Fruit fly (Drosophila melanogaster): ENCODE results near the gene CG33648.

The CG33648 gene

dm6 chr2L:14528954-14529660, 5.0 kb downstream of the CG33648 start:
- TF ChIP-seq noc (tag; optimal IDR thresholded peaks at IDR 0.05) = no peak

DNA sequence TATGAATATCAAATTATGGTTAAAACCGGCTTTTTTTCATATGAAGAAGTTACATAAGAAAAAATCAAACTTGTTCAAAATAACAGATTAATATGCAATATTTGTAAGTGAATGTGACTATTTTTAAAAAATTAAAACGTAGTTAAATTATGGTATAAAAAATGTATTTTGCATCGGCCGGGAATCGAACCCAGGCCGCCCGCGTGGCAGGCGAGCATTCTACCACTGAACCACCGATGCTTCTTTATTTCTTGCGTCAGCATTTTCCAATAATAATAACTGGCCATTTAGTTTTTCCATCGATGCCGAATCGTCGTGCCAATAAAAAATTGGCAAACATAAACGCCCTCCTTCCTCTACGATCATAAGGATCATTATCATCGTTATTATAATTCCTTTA, 6.6 kb downstream of the CG33648 start:
- TF ChIP-seq noc (tag; optimal IDR thresholded peaks at IDR 0.05) = no peak

dm6 chr2L:14531268-14531863, 7.3 kb downstream of the CG33648 start:
- TF ChIP-seq noc (tag; optimal IDR thresholded peaks at IDR 0.05) = peak; percentile 39

dm6 chr2L:14532822-14533336, 8.8 kb downstream of the CG33648 start:
- peak; percentile 85 for TF ChIP-seq noc (tag; optimal IDR thresholded peaks at IDR 0.05)

DNA sequence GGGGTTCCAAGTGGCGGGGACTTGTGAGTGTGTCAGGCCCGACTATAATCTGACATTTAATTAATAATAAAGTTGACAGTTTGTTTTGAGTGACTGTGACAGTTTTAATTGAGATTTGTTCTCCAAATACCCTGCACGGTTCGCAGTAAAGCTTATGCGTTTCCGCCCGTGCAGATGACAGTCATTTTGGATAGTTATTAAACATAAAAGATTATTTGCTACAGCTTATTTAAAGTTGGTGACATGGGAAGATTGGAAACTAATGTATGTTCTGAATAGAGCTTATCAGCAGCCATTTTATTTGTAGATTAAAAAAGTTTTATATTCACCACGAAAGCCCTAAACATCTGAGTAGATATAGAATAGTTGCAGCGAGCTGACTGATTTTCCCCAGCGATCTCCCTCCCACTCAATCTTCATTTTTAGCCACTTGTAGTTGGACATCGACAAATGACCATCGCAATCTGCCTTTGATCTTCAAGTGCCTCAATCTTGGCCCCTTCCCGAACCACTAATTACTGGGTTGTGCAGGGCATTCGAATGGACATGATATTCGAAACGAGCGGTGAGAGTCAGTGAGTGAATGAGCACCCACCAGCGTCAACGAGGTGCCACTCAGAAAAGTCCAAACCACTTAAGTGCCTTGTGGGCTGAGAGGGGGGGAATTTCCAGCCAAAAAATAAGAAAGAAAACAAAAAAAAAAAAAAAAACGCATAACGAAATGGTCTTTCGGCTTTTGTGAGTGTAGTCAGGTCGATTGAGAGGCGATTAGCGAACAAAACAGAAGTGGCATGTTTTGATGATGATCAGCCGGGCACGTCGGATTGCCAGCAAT, 9.5 kb downstream of the CG33648 start:
- TF ChIP-seq noc (tag; optimal IDR thresholded peaks at IDR 0.05) = peak; percentile 87

DNA sequence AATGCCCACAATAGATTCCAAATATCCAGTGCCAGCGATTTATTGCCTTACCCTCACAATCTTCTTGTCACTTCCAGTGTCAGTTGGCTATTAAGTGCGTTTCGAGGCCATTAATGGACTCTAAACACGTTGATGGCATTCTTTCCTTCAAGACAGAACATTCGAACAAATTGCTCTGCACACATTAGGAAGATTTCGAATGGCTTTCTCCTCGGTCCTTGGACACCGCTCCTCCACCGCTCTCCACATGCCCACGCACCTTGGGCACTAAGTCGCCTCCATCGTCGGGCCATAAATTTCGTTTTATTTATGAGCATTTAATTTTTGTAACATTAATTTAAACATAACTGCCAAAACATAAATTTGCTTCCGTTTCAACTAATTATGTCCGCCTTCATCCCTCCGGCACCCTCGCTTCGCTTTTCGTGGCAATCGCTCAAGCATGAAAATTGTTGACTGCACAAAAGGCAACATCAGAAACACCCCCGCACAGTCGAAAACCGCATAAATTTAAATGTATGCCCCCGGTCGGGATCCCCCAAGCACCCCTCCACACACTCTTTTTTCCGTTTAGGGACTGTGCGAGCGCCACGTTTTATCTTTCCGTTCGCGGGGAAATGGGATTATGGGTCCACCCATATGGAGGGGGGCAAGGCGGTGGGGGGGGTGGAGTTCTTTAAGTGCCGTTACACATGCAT, 12.8 kb downstream of the CG33648 start:
- no peak for TF ChIP-seq noc (tag; optimal IDR thresholded peaks at IDR 0.05)

- peak; percentile 54 for TF ChIP-seq noc (tag; optimal IDR thresholded peaks at IDR 0.05)
Measured at dm6 chr2L:14537432-14538221, 13.5 kb downstream of the CG33648 start.

DNA sequence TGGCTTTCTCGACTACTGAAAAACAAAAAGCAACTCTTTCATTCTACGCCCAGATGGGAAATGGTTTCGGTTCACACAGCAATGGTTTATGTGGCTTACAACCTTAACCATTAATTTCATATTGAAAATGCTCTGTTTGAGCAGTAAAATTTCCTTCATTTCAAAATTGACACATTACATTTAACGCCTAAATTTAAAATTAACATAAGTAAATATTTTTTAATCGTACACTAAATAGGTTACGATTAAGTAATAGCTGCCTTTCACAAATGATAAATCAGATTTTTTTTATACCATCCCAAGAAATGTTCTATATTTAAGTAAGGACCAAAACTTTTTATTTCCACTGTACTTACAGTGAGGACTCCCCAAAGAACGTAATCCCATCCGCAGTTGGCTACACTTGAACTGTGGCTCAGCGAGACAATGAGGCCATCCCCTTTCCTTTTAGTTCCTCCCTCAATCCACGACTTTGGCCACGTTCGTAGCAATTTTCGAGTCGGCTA, 14.8 kb downstream of the CG33648 start:
- no peak for TF ChIP-seq noc (tag; optimal IDR thresholded peaks at IDR 0.05)

dm6 chr2L:14539872-14540524, 15.9 kb downstream of the CG33648 start:
- no peak for TF ChIP-seq noc (tag; optimal IDR thresholded peaks at IDR 0.05)

dm6 chr2L:14540539-14541106, 16.5 kb downstream of the CG33648 start:
- TF ChIP-seq noc (tag; optimal IDR thresholded peaks at IDR 0.05) = peak; percentile 85

DNA sequence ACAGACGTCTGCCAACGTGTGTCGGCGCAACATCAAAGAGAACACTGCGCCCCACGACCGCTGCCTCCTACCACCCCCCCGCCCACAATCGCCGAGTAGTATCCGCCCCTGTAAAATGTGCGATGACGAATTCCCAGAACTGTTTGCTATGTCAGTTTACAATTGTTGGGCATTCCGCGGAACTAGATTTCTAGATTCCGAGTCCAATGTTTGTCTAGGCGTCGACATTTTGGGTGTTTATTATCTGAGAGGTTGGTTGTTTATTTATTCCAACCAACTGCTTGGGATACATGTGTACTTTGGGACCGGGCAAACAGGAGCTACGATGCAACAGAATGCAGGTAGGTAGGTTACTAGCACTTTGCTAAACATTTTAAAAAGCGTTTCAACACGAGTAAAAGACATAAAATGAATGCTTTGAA, 21.2 kb downstream of the CG33648 start:
- TF ChIP-seq noc (tag; optimal IDR thresholded peaks at IDR 0.05) = no peak

DNA sequence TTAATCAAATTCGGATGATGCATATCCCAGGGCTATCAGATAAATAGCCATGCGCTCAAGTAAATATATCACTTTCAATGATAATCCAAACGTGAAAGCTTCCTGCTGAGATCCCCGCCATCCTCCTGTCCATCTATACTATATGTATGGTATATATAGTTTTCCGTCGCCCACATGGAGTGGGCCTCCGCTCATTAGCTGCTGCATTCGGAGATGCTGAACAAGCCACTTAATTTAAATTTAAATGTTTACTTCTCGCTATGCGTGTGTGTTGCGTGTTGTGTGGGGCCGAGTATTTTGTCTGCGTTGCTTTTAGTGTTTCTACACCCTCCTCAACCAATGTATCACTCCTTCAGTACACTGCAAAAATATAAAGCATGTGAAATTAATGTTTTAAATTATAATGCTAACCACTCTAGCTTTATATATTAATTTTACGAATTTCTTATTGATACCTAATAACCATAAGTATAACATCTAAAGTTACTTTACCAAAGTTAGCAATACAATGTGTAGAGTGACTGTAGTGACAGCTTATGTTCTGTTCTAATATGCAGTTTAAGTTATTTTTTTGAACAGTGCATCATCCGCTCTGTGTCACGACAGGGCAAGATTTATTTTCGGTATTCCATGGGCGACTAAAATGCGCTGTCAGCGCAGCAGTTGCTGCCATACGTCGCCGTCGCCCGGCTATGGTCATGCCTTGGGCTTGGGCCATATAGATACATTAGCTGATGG, 22.7 kb downstream of the CG33648 start:
- TF ChIP-seq noc (tag; optimal IDR thresholded peaks at IDR 0.05) = no peak

dm6 chr2L:14549009-14549408, 24.9 kb downstream of the CG33648 start, which contains the start of gene CG4218:
TSS of gene CG4218 (minus strand) at chr2L:14549109.
- no peak for TF ChIP-seq noc (tag; optimal IDR thresholded peaks at IDR 0.05)
